Worm (Caenorhabditis elegans): ENCODE measurements around the gene F36F12.1.
"Not testable (repeated sequence)": the region's sequence is repeated elsewhere in the genome, so short reads cannot be mapped to it uniquely, and the experiment has no call there.

The F36F12.1 gene

ce11 chrV:2090321-2090720 lies 12.7 kb downstream of the F36F12.1 start, which contains the start of gene ztf-28:
ztf-28 (plus strand) TSS chrV:2090669.
- peak; percentile 55 for TF ChIP-seq mcd-1 (GFP tag; IDR thresholded peaks at IDR 0.05)
- TF ChIP-seq snpc-4 (GFP tag; optimal IDR thresholded peaks at IDR 0.05), result peak; percentile 7
- TF ChIP-seq snpc-4 (tag; optimal IDR thresholded peaks at IDR 0.05), result peak in 3 of 4 experiments; percentile 51 to 88 (median 73)
- TF ChIP-seq D2030.7 (GFP tag; IDR thresholded peaks at IDR 0.05), result peak; percentile 30
- peak; percentile 89 for TF ChIP-seq hmg-1.2 (GFP tag; IDR thresholded peaks at IDR 0.05)
- peak; percentile 85 for TF ChIP-seq pbrm-1 (GFP tag; IDR thresholded peaks at IDR 0.05)
- TF ChIP-seq snpc-1.1 (tag; optimal IDR thresholded peaks at IDR 0.05; ENCODE audit: insufficient read depth), result peak; percentile 23
- peak; percentile 90 for TF ChIP-seq attf-6 (GFP tag; IDR thresholded peaks at IDR 0.05)

ce11 chrV:2085745-2086267 lies 17.2 kb downstream of the F36F12.1 start, which contains the start of gene F36F12.3:
F36F12.3 (plus strand) TSS chrV:2085795.
- peak; percentile 26; the same call in 1 of the 2 replicates for TF ChIP-seq egrh-3 (GFP tag; IDR thresholded peaks at IDR 0.05)
- TF ChIP-seq F37B4.10 (GFP tag; IDR thresholded peaks at IDR 0.05), result 0 out of 2 replicates have a peak, but pooled peaks have one; percentile 63
- 0 out of 2 replicates have a peak, but pooled peaks have one; percentile 15 for TF ChIP-seq Y95B8A.8 (GFP tag; IDR thresholded peaks at IDR 0.05)
- TF ChIP-seq zfh-2 (GFP tag; conservative IDR thresholded peaks at IDR 0.05), result 0 out of 2 replicates have a peak, but pooled peaks have one; percentile 11
- TF ChIP-seq rpc-1 (optimal IDR thresholded peaks at IDR 0.05), result not testable (repeated sequence)
- peak; percentile 20 for TF ChIP-seq rpc-1 (tag; optimal IDR thresholded peaks at IDR 0.05)

DNA sequence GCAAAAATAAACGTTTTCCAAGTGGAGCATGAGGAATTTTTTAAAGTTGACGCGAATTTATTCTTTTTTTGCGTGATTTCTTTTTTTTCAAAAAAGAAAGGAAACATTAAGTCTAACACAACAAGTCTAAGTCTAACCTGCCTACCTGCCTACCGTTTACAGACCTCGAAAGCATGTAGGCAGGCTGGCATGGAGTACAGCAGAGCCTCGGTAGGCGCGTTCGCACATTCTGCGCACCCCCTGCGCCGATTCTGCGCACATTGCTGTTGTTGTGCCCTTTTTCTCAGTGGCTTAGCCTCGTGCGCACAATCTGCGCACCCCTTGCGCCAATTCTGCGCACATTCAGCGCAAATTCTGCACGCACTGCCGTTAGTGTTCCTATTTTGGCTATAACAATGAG lies 19.1 kb downstream of the F36F12.1 start:
- TF ChIP-seq D2030.7 (GFP tag; IDR thresholded peaks at IDR 0.05) (no peak), nhr-80 (tag; optimal IDR thresholded peaks at IDR 0.05) (no peak), zfh-2 (GFP tag; conservative IDR thresholded peaks at IDR 0.05) (peak; percentile 56), nfyb-1 (GFP tag; IDR thresholded peaks at IDR 0.05) (no peak), lir-1 (GFP tag; conservative IDR thresholded peaks at IDR 0.05) (no peak), aptf-3 (GFP tag; IDR thresholded peaks at IDR 0.05) (no peak), egrh-3 (GFP tag; IDR thresholded peaks at IDR 0.05) (peak; percentile 23; the same call in 1 of the 2 replicates), egl-44 (GFP tag; IDR thresholded peaks at IDR 0.05) (no peak), pha-4 (tag; optimal IDR thresholded peaks at IDR 0.05) (no peak), ztf-25 (GFP tag; IDR thresholded peaks at IDR 0.05) (0 out of 2 replicates have a peak, but pooled peaks have one; percentile 51), ekl-4 (GFP tag; IDR thresholded peaks at IDR 0.05) (no peak), Y79H2A.3 (GFP tag; conservative IDR thresholded peaks at IDR 0.05) (no peak), F33H1.4 (GFP tag; IDR thresholded peaks at IDR 0.05) (no peak), K12H6.12 (tag; optimal IDR thresholded peaks at IDR 0.05) (no peak)

- TF ChIP-seq ceh-100 (GFP tag; IDR thresholded peaks at IDR 0.05) (no peak), nfya-1 (tag; optimal IDR thresholded peaks at IDR 0.05; ENCODE audit: borderline replicate concordance, insufficient read depth) (no peak)
Observed at ce11 chrV:2081894-2082293, 21.1 kb downstream of the F36F12.1 start.

- TF ChIP-seq B0261.1 (tag; optimal IDR thresholded peaks at IDR 0.05) (no peak), ztf-28 (GFP tag; IDR thresholded peaks at IDR 0.05) (no peak), rec-8 (tag; optimal IDR thresholded peaks at IDR 0.05) (no peak), F52B5.7 (tag; optimal IDR thresholded peaks at IDR 0.05) (no peak), hsf-1 (GFP tag; IDR thresholded peaks at IDR 0.05) (no peak), ekl-4 (GFP tag; IDR thresholded peaks at IDR 0.05) (no peak), lin-26 (GFP tag; IDR thresholded peaks at IDR 0.05) (no peak), ztf-18 (tag; optimal IDR thresholded peaks at IDR 0.05) (no peak), Y53G8AR.9 (GFP tag; conservative IDR thresholded peaks at IDR 0.05) (no peak), egl-18 (GFP tag; IDR thresholded peaks at IDR 0.05) (no peak), aptf-2 (GFP tag; conservative IDR thresholded peaks at IDR 0.05) (no peak), bed-1 (GFP tag; IDR thresholded peaks at IDR 0.05) (no peak), dox-1 (GFP tag; IDR thresholded peaks at IDR 0.05) (no peak)
Observed at ce11 chrV:2081269-2081668, 21.7 kb downstream of the F36F12.1 start.
